Worm (Caenorhabditis elegans): ENCODE data around the gene sre-43.

The sre-43 gene

ce11 chrII:13966242-13966641 lies 2.6 kb downstream of the sre-43 start, which contains the start of gene W07G1.7:
TSS of gene W07G1.7 (minus strand) at chrII:13966342.
- no peak for TF ChIP-seq dao-5 (tag; optimal IDR thresholded peaks at IDR 0.05)
- no peak for TF ChIP-seq him-1 (tag; optimal IDR thresholded peaks at IDR 0.05)
- no peak for TF ChIP-seq W03F9.2 (tag; optimal IDR thresholded peaks at IDR 0.05)

DNA sequence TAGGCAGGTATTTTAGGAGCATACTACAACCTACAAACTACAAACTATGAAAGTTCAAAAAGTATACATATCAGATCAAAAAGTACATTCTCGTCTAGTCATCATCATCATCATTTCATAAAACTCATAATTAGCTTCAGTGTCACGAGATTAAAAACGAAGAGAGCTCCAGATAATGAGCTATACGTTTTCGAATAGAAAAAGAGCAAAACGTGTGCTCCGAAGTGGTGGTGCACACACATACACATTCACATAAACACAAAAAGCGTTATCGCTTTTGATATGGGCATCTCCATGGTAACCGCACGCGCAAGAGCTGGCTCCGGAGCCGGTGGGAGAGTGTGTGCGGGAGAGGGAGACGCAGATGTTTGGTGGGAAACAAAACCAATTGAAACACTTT lies 4.6 kb downstream of the sre-43 start:
- TF ChIP-seq him-1 (tag; optimal IDR thresholded peaks at IDR 0.05) (no peak), dao-5 (tag; optimal IDR thresholded peaks at IDR 0.05) (no peak), W03F9.2 (tag; optimal IDR thresholded peaks at IDR 0.05) (no peak)

DNA sequence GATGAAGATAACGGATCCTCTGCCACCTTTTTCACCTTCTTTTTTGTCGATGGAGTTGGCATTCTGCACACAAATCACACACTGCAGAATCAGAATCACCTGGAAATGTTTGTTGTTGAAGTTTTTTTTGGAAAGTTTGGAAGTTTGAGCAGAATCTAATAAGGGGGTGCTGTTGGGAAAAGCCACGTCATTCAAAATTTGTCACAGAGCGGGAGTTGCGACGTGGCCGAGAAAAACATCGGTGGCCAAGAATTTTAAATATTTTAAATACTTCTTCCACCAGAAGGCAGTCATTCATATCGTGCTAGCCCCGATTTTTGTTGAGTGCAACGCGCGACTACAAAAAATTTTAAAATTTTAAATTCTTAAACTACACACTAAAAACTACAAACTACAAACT lies 6.6 kb downstream of the sre-43 start, which contains the start of gene rpi-1:
Gene rpi-1 (minus strand): TSS at position 101 of the 400 bp plus-strand sequence.
- TF ChIP-seq W03F9.2 (tag; optimal IDR thresholded peaks at IDR 0.05) (no peak), dao-5 (tag; optimal IDR thresholded peaks at IDR 0.05) (no peak), him-1 (tag; optimal IDR thresholded peaks at IDR 0.05) (no peak)

- TF ChIP-seq dao-5 (tag; optimal IDR thresholded peaks at IDR 0.05) (no peak), him-1 (tag; optimal IDR thresholded peaks at IDR 0.05) (no peak), W03F9.2 (tag; optimal IDR thresholded peaks at IDR 0.05) (no peak)
These were observed 7.3 kb downstream of the sre-43 start for ce11 chrII:13961567-13961966.

ce11 chrII:13958359-13958758 lies 10.5 kb downstream of the sre-43 start:
- TF ChIP-seq W03F9.2 (tag; optimal IDR thresholded peaks at IDR 0.05) (no peak), him-1 (tag; optimal IDR thresholded peaks at IDR 0.05) (no peak), dao-5 (tag; optimal IDR thresholded peaks at IDR 0.05) (no peak)

DNA sequence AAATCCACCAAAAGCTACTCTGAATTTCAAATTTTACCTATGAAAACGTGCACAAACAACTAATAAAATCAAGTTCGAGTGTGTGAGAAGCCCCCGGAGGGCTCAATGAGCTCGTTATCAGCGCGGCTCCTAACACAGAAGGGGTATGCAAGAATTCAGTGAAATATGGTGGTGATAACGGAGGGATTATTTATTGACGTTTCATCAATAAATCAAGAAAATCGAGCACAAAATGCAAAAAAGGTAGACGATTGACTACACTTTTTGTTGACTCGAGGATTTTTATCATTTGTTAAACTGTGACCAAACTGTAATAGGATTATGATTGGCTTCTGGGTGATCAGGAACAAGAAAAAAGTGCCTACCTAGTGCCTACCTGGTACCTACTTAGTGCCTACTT lies 11.4 kb downstream of the sre-43 start, which contains the start of gene zip-3:
Gene zip-3 (minus strand): TSS at position 21 of the 400 bp plus-strand sequence.
- TF ChIP-seq dao-5 (tag; optimal IDR thresholded peaks at IDR 0.05) = no peak
- no peak for TF ChIP-seq him-1 (tag; optimal IDR thresholded peaks at IDR 0.05)
- no peak for TF ChIP-seq W03F9.2 (tag; optimal IDR thresholded peaks at IDR 0.05)

DNA sequence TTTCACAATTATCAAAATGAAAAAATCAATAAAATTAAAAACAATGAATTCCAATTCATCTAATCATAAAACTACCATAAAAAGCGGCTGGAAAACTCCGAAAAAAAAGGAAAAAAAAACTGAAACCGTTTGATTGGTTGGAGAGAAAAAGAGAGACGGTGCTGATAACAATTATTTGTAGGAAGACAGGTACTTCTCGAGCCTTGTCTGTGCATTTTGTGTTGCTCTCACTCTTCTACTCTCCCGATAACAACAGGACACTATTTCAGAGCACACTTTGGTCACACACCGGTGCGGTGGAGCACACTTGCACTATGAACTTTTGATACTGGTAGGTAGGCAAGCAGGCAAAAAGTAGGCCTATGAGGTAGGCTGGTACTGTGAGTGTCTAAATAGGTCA lies 12.3 kb downstream of the sre-43 start:
- TF ChIP-seq W03F9.2 (tag; optimal IDR thresholded peaks at IDR 0.05) = no peak

- no peak for TF ChIP-seq dao-5 (tag; optimal IDR thresholded peaks at IDR 0.05)
- TF ChIP-seq him-1 (tag; optimal IDR thresholded peaks at IDR 0.05) = no peak
- no peak for TF ChIP-seq W03F9.2 (tag; optimal IDR thresholded peaks at IDR 0.05)
These were observed 13.9 kb downstream of the sre-43 start for ce11 chrII:13954979-13955378.

ce11 chrII:13954077-13954476 lies 14.8 kb downstream of the sre-43 start:
- TF ChIP-seq dao-5 (tag; optimal IDR thresholded peaks at IDR 0.05) (no peak), W03F9.2 (tag; optimal IDR thresholded peaks at IDR 0.05) (no peak), him-1 (tag; optimal IDR thresholded peaks at IDR 0.05) (no peak)

- TF ChIP-seq W03F9.2 (tag; optimal IDR thresholded peaks at IDR 0.05) (no peak), dao-5 (tag; optimal IDR thresholded peaks at IDR 0.05) (no peak), him-1 (tag; optimal IDR thresholded peaks at IDR 0.05) (no peak)
These were observed 16.9 kb downstream of the sre-43 start for ce11 chrII:13951986-13952385.

DNA sequence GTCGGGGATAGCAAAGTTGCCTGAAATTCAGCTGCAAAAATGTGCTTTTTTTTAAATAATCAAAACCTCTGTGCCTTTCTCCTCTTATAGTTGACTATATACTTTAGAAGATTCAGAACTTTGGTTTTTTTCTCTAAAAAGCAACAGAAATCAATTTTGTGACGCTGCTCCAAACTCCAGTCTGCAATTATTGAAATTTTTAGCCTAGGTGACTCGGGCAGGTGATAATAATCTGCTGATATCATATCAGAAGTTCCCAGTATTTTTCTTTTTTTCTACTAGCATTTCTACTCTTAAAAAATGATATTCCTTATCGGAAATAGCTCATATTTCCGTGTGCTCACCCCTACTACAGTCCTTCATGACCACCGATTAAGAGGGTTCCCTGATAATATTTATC lies 19.6 kb downstream of the sre-43 start, which contains the start of gene sre-44:
Gene sre-44 (plus strand): TSS at position 301 of the 400 bp plus-strand sequence.
- no peak for TF ChIP-seq dao-5 (tag; optimal IDR thresholded peaks at IDR 0.05)
- TF ChIP-seq him-1 (tag; optimal IDR thresholded peaks at IDR 0.05) = no peak
- TF ChIP-seq W03F9.2 (tag; optimal IDR thresholded peaks at IDR 0.05) = no peak

- TF ChIP-seq W03F9.2 (tag; optimal IDR thresholded peaks at IDR 0.05) (no peak), dao-5 (tag; optimal IDR thresholded peaks at IDR 0.05) (no peak), him-1 (tag; optimal IDR thresholded peaks at IDR 0.05) (no peak)
These were observed 23.4 kb downstream of the sre-43 start for ce11 chrII:13945527-13945926.

DNA sequence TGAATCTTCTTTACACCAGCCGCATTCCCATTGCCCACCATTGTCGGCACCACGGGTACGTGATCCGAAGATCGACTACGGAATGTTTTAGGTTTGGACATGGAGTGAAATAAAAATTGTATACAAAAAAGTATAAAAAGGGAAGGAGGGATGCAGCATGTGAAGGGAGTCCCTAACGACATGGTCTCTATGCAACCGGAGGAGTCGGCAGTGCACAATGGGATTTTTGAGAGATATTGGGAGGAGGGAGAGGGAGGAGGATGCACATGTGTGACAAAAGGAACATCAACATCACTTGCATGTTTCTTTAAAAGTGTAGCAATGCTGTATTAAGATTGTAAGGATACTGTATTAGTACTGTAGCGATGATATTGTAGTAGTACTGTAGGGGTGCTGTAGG lies 29.3 kb downstream of the sre-43 start, which contains the start of gene W07G1.1:
Gene W07G1.1 (minus strand): TSS at position 101 of the 400 bp plus-strand sequence.
- TF ChIP-seq dao-5 (tag; optimal IDR thresholded peaks at IDR 0.05) (no peak), W03F9.2 (tag; optimal IDR thresholded peaks at IDR 0.05) (no peak), him-1 (tag; optimal IDR thresholded peaks at IDR 0.05) (no peak)

DNA sequence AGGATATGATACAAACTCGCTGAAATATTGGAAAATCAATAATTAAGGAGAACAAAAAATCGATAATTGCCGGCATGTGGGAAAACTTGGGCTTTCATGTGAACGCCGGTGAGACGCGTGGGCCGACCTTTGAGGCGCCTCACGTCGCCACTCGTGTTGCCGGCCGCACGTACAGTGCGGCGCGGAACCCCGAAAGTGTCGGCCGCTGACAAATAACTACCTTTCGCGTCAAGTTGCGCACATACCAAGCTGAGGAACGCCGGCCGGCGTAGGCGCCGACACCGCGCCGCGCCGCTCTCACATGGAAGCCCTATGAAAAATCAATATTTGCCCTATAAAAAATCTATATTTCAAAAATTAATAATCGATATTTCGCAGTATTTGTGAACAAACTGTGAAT lies 30.6 kb downstream of the sre-43 start:
- TF ChIP-seq dao-5 (tag; optimal IDR thresholded peaks at IDR 0.05) (no peak), him-1 (tag; optimal IDR thresholded peaks at IDR 0.05) (no peak), W03F9.2 (tag; optimal IDR thresholded peaks at IDR 0.05) (no peak)

ce11 chrII:13935907-13936306 lies 33.0 kb downstream of the sre-43 start:
- TF ChIP-seq him-1 (tag; optimal IDR thresholded peaks at IDR 0.05) = no peak
- no peak for TF ChIP-seq dao-5 (tag; optimal IDR thresholded peaks at IDR 0.05)
- no peak for TF ChIP-seq W03F9.2 (tag; optimal IDR thresholded peaks at IDR 0.05)
